Fruit fly (Drosophila melanogaster) whole organism: ENCODE results near the gene CG3224.

Source experiments
- CG8478 ChIP-seq: fragments of >200 bp; optimal IDR thresholded peaks from 2 replicates; lab custom pipeline; 2018; ENCODE audit warnings: inconsistent platforms
- Dll ChIP-seq: fragments of >200 bp; optimal IDR thresholded peaks from 2 replicates; lab custom pipeline; 2017
- pan ChIP-seq: fragments of >200 bp; optimal IDR thresholded peaks from 2 replicates; lab custom pipeline; 2017
- psq ChIP-seq: fragments of >200 bp; optimal IDR thresholded peaks from 2 replicates; lab custom pipeline; 2017
- usp ChIP-seq: fragments of >200 bp; optimal IDR thresholded peaks from 2 replicates; lab custom pipeline; 2017; ENCODE audit warnings: missing biosample characterization, missing genetic modification characterization, mixed read lengths

DNA sequence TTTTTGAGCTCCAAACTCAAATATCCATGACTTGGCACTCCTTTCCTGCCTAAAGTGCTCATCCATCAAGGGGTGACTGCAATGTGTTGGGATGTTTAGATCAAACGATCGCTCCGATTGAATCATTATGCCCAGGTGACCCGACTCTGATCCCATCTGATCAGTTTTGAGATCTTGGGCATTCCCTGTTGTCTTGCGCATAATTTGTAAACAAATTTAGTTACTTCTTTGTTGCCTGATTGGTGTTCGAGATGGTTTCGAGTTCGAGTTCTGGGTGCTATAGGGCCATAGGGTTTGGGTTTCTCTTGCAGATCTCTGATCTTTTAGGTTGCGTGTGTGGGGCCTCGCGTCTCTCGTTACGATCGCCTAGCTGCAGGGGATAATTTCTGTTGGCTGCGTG lies 48.8 kb downstream of the CG3224 start:
- no peak for TF ChIP-seq pan (lab: Kevin White, UChicago)
- TF ChIP-seq usp (GFP tag; lab: Kevin White, UChicago): no peak
- no peak for TF ChIP-seq CG8478
- no peak for TF ChIP-seq Dll (lab: Kevin White, UChicago)
- TF ChIP-seq psq (lab: Kevin White, UChicago): no peak
